ENCODE assay signal across 2 fruit fly cellular contexts in genomic region chr2L:15908496-15909276, dm6.
A peak's percentile ranks its signal among the peaks of the same experiment; 100 is the strongest.
TF ChIP-seq lines count a peak whose summit lies in the region.

No protein-coding gene starts in this region.

TF ChIP-seq in whole organism, embryonic, 481 proteins besides CTCF, POLR2A, EP300 and RAD21 (continued from another document and continues in another):
- TF ChIP-seq CG3847 (GFP tag; IDR thresholded peaks at IDR 0.05; lab: Robert Waterston, UW) (no peak), CG6854 (GFP tag; optimal IDR thresholded peaks at IDR 0.05; lab: Kevin White, UChicago) (peak; percentile 52), unc-4 (GFP tag; IDR thresholded peaks at IDR 0.05; lab: Robert Waterston, UW; ENCODE audit: partially characterized antibody) (0 out of 2 replicates have a peak, but pooled peaks have one; percentile 20), CG10979 (tag; optimal IDR thresholded peaks at IDR 0.05; lab: Kevin White, UChicago) (peak; percentile 73), CG11696 (GFP tag; IDR thresholded peaks at IDR 0.05; lab: Robert Waterston, UW) (no peak), GATAe (GFP tag; conservative IDR thresholded peaks at IDR 0.05; lab: Robert Waterston, UW) (no peak), Dll (GFP tag; IDR thresholded peaks at IDR 0.05; lab: Robert Waterston, UW; ENCODE audit: partially characterized antibody) (no peak; the same call in 3 of the 4 replicates), CG18619 (GFP tag; optimal IDR thresholded peaks at IDR 0.05; lab: Kevin White, UChicago) (peak; percentile 48), row (GFP tag; IDR thresholded peaks at IDR 0.05; lab: Robert Waterston, UW) (peak; percentile 39; the same call in 2 of the 3 replicates), Antp (GFP tag; optimal IDR thresholded peaks at IDR 0.05; lab: Kevin White, UChicago) (no peak), cg (GFP tag; optimal IDR thresholded peaks at IDR 0.05; lab: Kevin White, UChicago) (peak; percentile 22), slou (GFP tag; optimal IDR thresholded peaks at IDR 0.05; lab: Kevin White, UChicago) (no peak), dimm (GFP tag; IDR thresholded peaks at IDR 0.05; lab: Robert Waterston, UW) (no peak), gsb (GFP tag; IDR thresholded peaks at IDR 0.05; lab: Robert Waterston, UW) (no peak), zfh2 (GFP tag; optimal IDR thresholded peaks at IDR 0.05; lab: Kevin White, UChicago) (no peak), kni (GFP tag; optimal IDR thresholded peaks at IDR 0.05; lab: Kevin White, UChicago) (peak; percentile 99), aop (GFP tag; IDR thresholded peaks at IDR 0.05; lab: Robert Waterston, UW) (peak; percentile 86), Nf-YC (tag; optimal IDR thresholded peaks at IDR 0.05; lab: Kevin White, UChicago) (peak; percentile 58), B-H1 (GFP tag; IDR thresholded peaks at IDR 0.05; lab: Robert Waterston, UW) (peak; percentile 16; the same call in 2 of the 3 replicates), sr (GFP tag; IDR thresholded peaks at IDR 0.05; lab: Robert Waterston, UW) (peak; percentile 2; the same call in 1 of the 3 replicates), CG3726 (GFP tag; IDR thresholded peaks at IDR 0.05; lab: Robert Waterston, UW) (no peak), CG17802 (tag; optimal IDR thresholded peaks at IDR 0.05; lab: Kevin White, UChicago) (no peak), Pdp1 (GFP tag; optimal IDR thresholded peaks at IDR 0.05; lab: Kevin White, UChicago) (peak in 1 of 2 experiments; percentile 93), Ets65A (GFP tag; lab: Kevin White, UChicago) (peak; percentile 79), CG1529 (GFP tag; optimal IDR thresholded peaks at IDR 0.05; lab: Kevin White, UChicago) (peak; percentile 2), Bteb2 (GFP tag; optimal IDR thresholded peaks at IDR 0.05; lab: Kevin White, UChicago) (no peak), Stat92E (GFP tag; optimal IDR thresholded peaks at IDR 0.05; lab: Kevin White, UChicago) (peak in 1 of 3 experiments; percentile 84), insv (GFP tag; optimal IDR thresholded peaks at IDR 0.05; lab: Kevin White, UChicago) (no peak), cad (GFP tag; optimal IDR thresholded peaks at IDR 0.05; lab: Kevin White, UChicago) (no peak), H2.0 (GFP tag; IDR thresholded peaks at IDR 0.05; lab: Robert Waterston, UW) (no peak), CG16815 (GFP tag; optimal IDR thresholded peaks at IDR 0.05; lab: Kevin White, UChicago) (no peak), CG17361 (GFP tag; IDR thresholded peaks at IDR 0.05; lab: Robert Waterston, UW) (peak; percentile 76; the same call in 2 of the 3 replicates), Opbp (GFP tag; IDR thresholded peaks at IDR 0.05; lab: Robert Waterston, UW; ENCODE audit: partially characterized antibody) (no peak), PHDP (tag; optimal IDR thresholded peaks at IDR 0.05; lab: Kevin White, UChicago) (peak; percentile 79), Fer1 (GFP tag; optimal IDR thresholded peaks at IDR 0.05; lab: Kevin White, UChicago) (peak; percentile 54), da (GFP tag; optimal IDR thresholded peaks at IDR 0.05; lab: Kevin White, UChicago) (no peak), HLH54F (GFP tag; optimal IDR thresholded peaks at IDR 0.05; lab: Kevin White, UChicago) (no peak), gcm2 (GFP tag; optimal IDR thresholded peaks at IDR 0.05; lab: Kevin White, UChicago) (no peak), sna (GFP tag; IDR thresholded peaks at IDR 0.05; lab: Robert Waterston, UW; ENCODE audit: partially characterized antibody) (0 out of 2 replicates have a peak, but pooled peaks have one; percentile 37), CG9876 (GFP tag; optimal IDR thresholded peaks at IDR 0.05; lab: Kevin White, UChicago) (no peak), corto (GFP tag; optimal IDR thresholded peaks at IDR 0.05; lab: Kevin White, UChicago) (no peak), scrt (GFP tag; optimal IDR thresholded peaks at IDR 0.05; lab: Kevin White, UChicago) (no peak), CG9727 (GFP tag; optimal IDR thresholded peaks at IDR 0.05; lab: Kevin White, UChicago) (peak; percentile 31), CG12104 (GFP tag; optimal IDR thresholded peaks at IDR 0.05; lab: Kevin White, UChicago) (peak; percentile 14), pfk (GFP tag; optimal IDR thresholded peaks at IDR 0.05; lab: Kevin White, UChicago) (peak; percentile 41), sisA (GFP tag; IDR thresholded peaks at IDR 0.05; lab: Robert Waterston, UW) (no peak), Ravus (GFP tag; IDR thresholded peaks at IDR 0.05; lab: Robert Waterston, UW) (no peak), CG12155 (GFP tag; optimal IDR thresholded peaks at IDR 0.05; lab: Kevin White, UChicago) (no peak), Sry-β (GFP tag; optimal IDR thresholded peaks at IDR 0.05; lab: Kevin White, UChicago) (peak; percentile 35), MESR4 (GFP tag; optimal IDR thresholded peaks at IDR 0.05; lab: Kevin White, UChicago) (no peak), pho (GFP tag; optimal IDR thresholded peaks at IDR 0.05; lab: Kevin White, UChicago) (no peak), D19A (tag; optimal IDR thresholded peaks at IDR 0.05; lab: Kevin White, UChicago) (peak; percentile 63), Ptx1 (GFP tag; IDR thresholded peaks at IDR 0.05; lab: Robert Waterston, UW) (peak; percentile 50; the same call in 1 of the 2 replicates), crc (GFP tag; optimal IDR thresholded peaks at IDR 0.05; lab: Kevin White, UChicago) (no peak), oc (tag; optimal IDR thresholded peaks at IDR 0.05; lab: Kevin White, UChicago) (peak; percentile 22), CG11456 (GFP tag; IDR thresholded peaks at IDR 0.05; lab: Robert Waterston, UW) (no peak), pita (GFP tag; optimal IDR thresholded peaks at IDR 0.05; lab: Kevin White, UChicago) (no peak), fru (optimal IDR thresholded peaks at IDR 0.05; lab: Kevin White, UChicago) (no peak), CG2889 (GFP tag; IDR thresholded peaks at IDR 0.05; lab: Robert Waterston, UW) (no peak), disco-r (GFP tag; optimal IDR thresholded peaks at IDR 0.05; lab: Kevin White, UChicago) (no peak), CG7271 (tag; optimal IDR thresholded peaks at IDR 0.05; lab: Kevin White, UChicago) (no peak), stc (GFP tag; IDR thresholded peaks at IDR 0.05; lab: Robert Waterston, UW) (no peak), CG1024 (GFP tag; IDR thresholded peaks at IDR 0.05; lab: Robert Waterston, UW) (no peak), CG17385 (GFP tag; optimal IDR thresholded peaks at IDR 0.05; lab: Kevin White, UChicago) (peak; percentile 50), CG4424 (GFP tag; optimal IDR thresholded peaks at IDR 0.05; lab: Kevin White, UChicago) (peak; percentile 15), CG11085 (GFP tag; IDR thresholded peaks at IDR 0.05; lab: Robert Waterston, UW) (no peak)

TF ChIP-seq in whole organism, prepupa, 60 proteins besides CTCF, POLR2A, EP300 and RAD21 (continued from another document):
- TF ChIP-seq CG8632 (GFP tag; optimal IDR thresholded peaks at IDR 0.05; lab: Kevin White, UChicago): peak; percentile 25
TF ChIP-seq in whole organism, prepupa: peak in this region for 16.
